Worm (Caenorhabditis elegans) whole organism, L3 larva: ENCODE data around the gene C25H3.11.

Experiments used
- R02D3.7 ChIP-seq: fragments of 150-350 bp; optimal IDR thresholded peaks from 2 replicates; lab custom pipeline; 2014; ENCODE audit warnings: missing biosample characterization, missing genetic modification characterization
- ZK546.5 ChIP-seq: sonication (generic microtip); optimal IDR thresholded peaks from 2 replicates; lab custom pipeline; 2017; ENCODE audit warnings: missing biosample characterization, missing genetic modification characterization
- aly-2 ChIP-seq: fragments of 150-350 bp; optimal IDR thresholded peaks from 2 replicates; lab custom pipeline; 2014; ENCODE audit warnings: missing biosample characterization, missing genetic modification characterization
- ama-1 ChIP-seq: fragments of 150-350 bp; optimal IDR thresholded peaks from 2 replicates; lab custom pipeline; 2018
- ceh-16 ChIP-seq: sonication (generic microtip); optimal IDR thresholded peaks from 2 replicates; lab custom pipeline; 2017; ENCODE audit warnings: missing biosample characterization, missing genetic modification characterization
- ceh-28 ChIP-seq: fragments of 150-350 bp; optimal IDR thresholded peaks from 2 replicates; lab custom pipeline; 2014; ENCODE audit warnings: missing biosample characterization, missing genetic modification reagents, missing genetic modification characterization
- ceh-9 ChIP-seq: sonication (generic microtip); optimal IDR thresholded peaks from 2 replicates; lab custom pipeline; 2018; ENCODE audit warnings: missing biosample characterization, missing genetic modification characterization
- egl-27 ChIP-seq: sonication (generic microtip); optimal IDR thresholded peaks from 4 replicates; lab custom pipeline; 2017; ENCODE audit warnings: missing biosample characterization, missing genetic modification reagents, missing genetic modification characterization
- egl-5 ChIP-seq: fragments of 150-350 bp; optimal IDR thresholded peaks from 2 replicates; lab custom pipeline; 2017; ENCODE audit warnings: missing biosample characterization, missing genetic modification reagents, missing genetic modification characterization, inconsistent platforms
- elt-1 ChIP-seq: fragments of 150-350 bp; optimal IDR thresholded peaks from 2 replicates; lab custom pipeline; 2014; ENCODE audit warnings: missing biosample characterization, missing genetic modification characterization
- elt-2 ChIP-seq: sonication (generic microtip); optimal IDR thresholded peaks from 2 replicates; lab custom pipeline; 2016; ENCODE audit warnings: missing genetic modification reagents, mild to moderate bottlenecking, missing genetic modification characterization, missing compliant biosample characterization
- elt-3 ChIP-seq, 3 experiments: fragments of 150-350 bp in 1 of 3; sonication (generic microtip) in 2 of 3; optimal IDR thresholded peaks; 2 replicates in 2 of 3; 4 replicates in 1 of 3; lab custom pipeline; 2014 to 2017; ENCODE audit warnings: missing biosample characterization in 3 of 3, missing genetic modification characterization in 3 of 3
- eor-1 ChIP-seq, 2 experiments: fragments of 150-350 bp; optimal IDR thresholded peaks; 2 replicates each; lab custom pipeline; 2014 to 2018; ENCODE audit warnings: missing biosample characterization in 2 of 2, missing genetic modification characterization in 2 of 2
- fos-1 ChIP-seq: fragments of 150-350 bp; optimal IDR thresholded peaks from 2 replicates; lab custom pipeline; 2014; ENCODE audit warnings: missing biosample characterization, missing genetic modification characterization
- hmg-11 ChIP-seq: sonication (generic microtip); optimal IDR thresholded peaks from 2 replicates; lab custom pipeline; 2016; ENCODE audit warnings: missing genetic modification characterization, missing compliant biosample characterization
- lin-15B ChIP-seq: fragments of 150-350 bp; optimal IDR thresholded peaks from 2 replicates; lab custom pipeline; 2014; ENCODE audit warnings: missing biosample characterization, missing genetic modification characterization
- lin-39 ChIP-seq: fragments of 150-350 bp; optimal IDR thresholded peaks from 2 replicates; lab custom pipeline; 2018; ENCODE audit warnings: missing biosample characterization, missing genetic modification reagents, missing genetic modification characterization
- lsy-12 ChIP-seq: sonication (generic microtip); optimal IDR thresholded peaks from 2 replicates; lab custom pipeline; 2016; ENCODE audit warnings: mild to moderate bottlenecking, missing genetic modification characterization, missing compliant biosample characterization
- mdl-1 ChIP-seq: fragments of 150-350 bp; optimal IDR thresholded peaks from 2 replicates; lab custom pipeline; 2014; ENCODE audit warnings: missing biosample characterization, missing genetic modification characterization
- mml-1 ChIP-seq: fragments of 150-350 bp; sonication (generic microtip); optimal IDR thresholded peaks from 3 replicates; lab custom pipeline; 2014; ENCODE audit warnings: missing biosample characterization, missing genetic modification characterization
- nfya-1 ChIP-seq: sonication (generic microtip); optimal IDR thresholded peaks from 2 replicates; lab custom pipeline; 2017; ENCODE audit warnings: missing genetic modification characterization, mild to moderate bottlenecking, missing compliant biosample characterization, antibody characterized with exemption, moderate library complexity; ENCODE audit not compliant: insufficient read depth
- nhr-11 ChIP-seq: fragments of 150-350 bp; optimal IDR thresholded peaks from 2 replicates; lab custom pipeline; 2014; ENCODE audit warnings: missing biosample characterization, missing genetic modification characterization
- nhr-12 ChIP-seq: fragments of 150-350 bp; optimal IDR thresholded peaks from 2 replicates; lab custom pipeline; 2014; ENCODE audit warnings: missing biosample characterization, missing genetic modification characterization
- nhr-23 ChIP-seq: fragments of 150-350 bp; optimal IDR thresholded peaks from 2 replicates; lab custom pipeline; 2014; ENCODE audit warnings: missing biosample characterization, missing genetic modification reagents, missing genetic modification characterization
- nhr-237 ChIP-seq: fragments of 150-350 bp; optimal IDR thresholded peaks from 2 replicates; lab custom pipeline; 2014; ENCODE audit warnings: missing biosample characterization, missing genetic modification characterization
- nhr-25 ChIP-seq: sonication (generic microtip); optimal IDR thresholded peaks from 2 replicates; lab custom pipeline; 2017; ENCODE audit warnings: missing biosample characterization, missing genetic modification characterization
- nhr-28 ChIP-seq: fragments of 150-350 bp; optimal IDR thresholded peaks from 2 replicates; lab custom pipeline; 2014; ENCODE audit warnings: missing biosample characterization, missing genetic modification characterization
- nhr-43 ChIP-seq: sonication (generic microtip); optimal IDR thresholded peaks from 2 replicates; lab custom pipeline; 2016; ENCODE audit warnings: mild to moderate bottlenecking, missing genetic modification characterization, missing compliant biosample characterization; ENCODE audit not compliant: poor library complexity, severe bottlenecking
- nhr-76 ChIP-seq: fragments of 150-350 bp; sonication (generic microtip); optimal IDR thresholded peaks from 5 replicates; lab custom pipeline; 2014; ENCODE audit warnings: missing biosample characterization, missing genetic modification characterization
- nhr-77 ChIP-seq: fragments of 150-350 bp; optimal IDR thresholded peaks from 2 replicates; lab custom pipeline; 2014; ENCODE audit warnings: missing biosample characterization, missing genetic modification characterization
- pha-4 ChIP-seq: fragments of 150-350 bp; optimal IDR thresholded peaks from 2 replicates; lab custom pipeline; 2014; ENCODE audit warnings: missing biosample characterization, missing genetic modification reagents, missing genetic modification characterization
- pqm-1 ChIP-seq: fragments of 150-350 bp; optimal IDR thresholded peaks from 2 replicates; lab custom pipeline; 2017; ENCODE audit warnings: missing biosample characterization, missing genetic modification characterization, inconsistent platforms
- sea-2 ChIP-seq: fragments of 150-350 bp; sonication (generic microtip); optimal IDR thresholded peaks from 4 replicates; lab custom pipeline; 2014; ENCODE audit warnings: missing biosample characterization, missing genetic modification reagents, missing genetic modification characterization
- skn-1 ChIP-seq: fragments of 150-350 bp; optimal IDR thresholded peaks from 2 replicates; lab custom pipeline; 2014; ENCODE audit warnings: missing biosample characterization, missing genetic modification characterization
- snpc-4 ChIP-seq: fragments of 150-350 bp; optimal IDR thresholded peaks from 2 replicates; lab custom pipeline; 2014; ENCODE audit warnings: missing biosample characterization, missing genetic modification characterization
- tbx-2 ChIP-seq: sonication (generic microtip); optimal IDR thresholded peaks from 2 replicates; lab custom pipeline; 2016; ENCODE audit warnings: mild to moderate bottlenecking, missing genetic modification characterization, missing compliant biosample characterization
- unc-62 ChIP-seq: fragments of 150-350 bp; sonication (generic microtip); optimal IDR thresholded peaks from 4 replicates; lab custom pipeline; 2014; ENCODE audit warnings: missing biosample characterization, missing genetic modification reagents, missing genetic modification characterization
- zag-1 ChIP-seq: fragments of 150-350 bp; optimal IDR thresholded peaks from 2 replicates; lab custom pipeline; 2014; ENCODE audit warnings: missing biosample characterization, missing genetic modification characterization

Gene C25H3.11

ce11 chrII:5688959-5689358 is at the start of gene C25H3.11:
Gene C25H3.11 (minus strand): TSS chrII:5689040.
- TF ChIP-seq elt-2 (tag; lab: Kevin White, UChicago) (peak; percentile 70), lsy-12 (tag; lab: Kevin White, UChicago) (peak; percentile 4), nhr-28 (tag; lab: Kevin White, UChicago) (no peak), egl-27 (tag; lab: Kevin White, UChicago) (no peak), nhr-11 (tag; lab: Kevin White, UChicago) (no peak), nhr-23 (tag; lab: Kevin White, UChicago) (no peak), ceh-16 (no peak), nhr-76 (tag; lab: Kevin White, UChicago) (no peak), pha-4 (tag; lab: Kevin White, UChicago) (peak; percentile 42), nhr-43 (no peak), pqm-1 (tag; lab: Kevin White, UChicago) (peak; percentile 26), ZK546.5 (no peak), ama-1 (lab: Kevin White, UChicago) (peak; percentile 52), nhr-237 (tag; lab: Kevin White, UChicago) (no peak), lin-15B (tag; lab: Kevin White, UChicago) (peak; percentile 53), tbx-2 (tag; lab: Kevin White, UChicago) (no peak), nfya-1 (tag; lab: Kevin White, UChicago) (peak; percentile 67), snpc-4 (tag; lab: Kevin White, UChicago) (peak; percentile 29), lin-39 (tag; lab: Kevin White, UChicago) (no peak), aly-2 (tag; lab: Kevin White, UChicago) (no peak)

DNA sequence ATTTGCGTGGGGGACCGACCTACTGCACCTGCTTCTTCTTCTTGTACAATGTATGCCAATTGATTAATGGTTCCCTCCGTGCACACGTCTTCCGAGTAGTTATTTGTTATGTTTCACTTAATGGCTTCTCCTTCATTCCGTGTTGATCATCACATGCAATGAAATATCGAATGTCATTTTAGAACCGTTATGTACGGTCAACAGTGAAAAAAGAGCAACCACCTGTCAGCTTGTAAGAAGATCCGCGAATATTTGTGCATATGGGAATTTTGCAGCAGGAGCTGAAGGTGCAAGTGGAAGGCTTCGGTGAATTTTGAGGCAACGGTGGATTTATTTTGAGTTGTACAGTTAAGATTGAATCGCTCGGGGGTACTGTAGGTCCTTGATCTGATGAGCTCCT is 47.8 kb upstream of the C25H3.11 start:
- TF ChIP-seq ceh-9 (tag; lab: Kevin White, UChicago) (no peak), lin-15B (tag; lab: Kevin White, UChicago) (no peak), elt-1 (no peak), mdl-1 (tag; lab: Kevin White, UChicago) (no peak), skn-1 (no peak), nhr-43 (no peak), nhr-23 (tag; lab: Kevin White, UChicago) (no peak), ama-1 (lab: Kevin White, UChicago) (no peak), elt-3 (tag; optimal IDR thresholded peaks at IDR 0.05; lab: Kevin White, UChicago) (no peak), egl-27 (tag; lab: Kevin White, UChicago) (no peak), egl-5 (no peak)

- peak; percentile 74 for TF ChIP-seq elt-1
- no peak for TF ChIP-seq nhr-12 (tag; lab: Kevin White, UChicago)
- TF ChIP-seq nhr-77 (tag; lab: Kevin White, UChicago), result no peak
- TF ChIP-seq lsy-12 (tag; lab: Kevin White, UChicago), result no peak
- TF ChIP-seq unc-62 (GFP tag; lab: Kevin White, UChicago), result no peak
- TF ChIP-seq, all 47 proteins: peak for 1
Measured at ce11 chrII:5735744-5736143, 46.9 kb upstream of the C25H3.11 start.

DNA sequence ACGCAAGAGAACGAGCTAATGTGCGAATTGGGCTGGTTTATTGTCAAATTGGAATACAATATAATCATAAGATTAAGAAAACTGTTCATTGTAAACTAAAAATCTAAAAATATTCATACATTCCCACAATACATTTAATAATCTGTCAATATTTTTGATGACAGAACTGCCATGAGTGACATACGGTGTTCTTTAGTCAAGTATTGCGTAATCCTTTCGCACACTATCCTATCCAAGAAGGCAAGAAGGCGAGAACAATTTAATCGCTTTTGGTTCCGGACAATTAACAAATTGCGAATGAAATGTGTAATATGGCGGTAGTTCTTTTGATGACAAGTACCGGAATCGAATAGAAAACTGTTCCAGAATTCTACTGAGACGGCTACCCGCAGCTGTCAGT is 46.0 kb upstream of the C25H3.11 start:
- TF ChIP-seq eor-1 (tag; optimal IDR thresholded peaks at IDR 0.05; lab: Kevin White, UChicago), result no peak
- TF ChIP-seq hmg-11, result no peak
- TF ChIP-seq ceh-16, result no peak
- TF ChIP-seq nhr-23 (tag; lab: Kevin White, UChicago), result no peak
- no peak for TF ChIP-seq lsy-12 (tag; lab: Kevin White, UChicago)
- no peak for TF ChIP-seq lin-15B (tag; lab: Kevin White, UChicago)
- no peak for TF ChIP-seq mml-1
- no peak for TF ChIP-seq nhr-43
- TF ChIP-seq sea-2 (GFP tag; lab: Kevin White, UChicago), result no peak
- TF ChIP-seq skn-1, result no peak
- no peak for TF ChIP-seq elt-3 (tag; optimal IDR thresholded peaks at IDR 0.05; lab: Kevin White, UChicago)

DNA sequence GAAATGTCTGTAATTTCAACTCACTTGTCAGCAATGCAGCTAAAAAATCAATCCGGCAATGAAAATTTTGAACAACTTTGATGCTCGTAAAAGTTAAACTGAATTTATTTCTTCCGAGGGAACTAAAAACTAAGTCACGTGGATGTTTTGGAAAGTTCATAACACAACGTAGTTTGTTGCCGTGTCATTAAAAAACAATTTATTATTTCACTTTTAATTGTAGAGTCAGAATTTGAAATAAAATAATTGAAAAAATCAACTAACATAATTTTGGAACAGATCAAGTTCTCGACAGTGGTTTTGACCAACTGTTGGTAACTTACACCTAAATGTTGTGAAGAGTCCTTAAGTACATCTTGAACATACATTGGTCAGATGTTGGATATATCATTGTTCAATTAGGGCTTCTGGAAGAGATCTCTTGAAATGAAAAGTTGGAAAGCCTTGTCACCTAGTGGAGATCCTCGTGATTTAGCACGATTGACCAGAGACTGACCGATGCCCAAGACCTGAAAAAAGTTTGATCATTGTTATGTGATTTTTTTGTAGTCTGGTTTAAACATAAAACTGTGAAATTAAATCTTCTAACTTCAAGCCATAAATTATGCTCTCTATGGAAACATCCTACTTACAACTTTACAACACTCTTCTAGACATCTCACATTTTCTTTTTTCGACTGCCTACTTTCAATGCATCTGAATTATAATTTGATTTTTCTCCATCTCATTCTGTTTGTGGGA is 41.7 kb upstream of the C25H3.11 start, which contains the start of the genes C18A3.7 and C18A3.11:
C18A3.7 (minus strand) TSS at position 101 of the 741 bp plus-strand sequence.
C18A3.11 (plus strand) TSS at position 691 of the 741 bp plus-strand sequence.
- TF ChIP-seq mdl-1 (tag; lab: Kevin White, UChicago) (no peak), ceh-28 (no peak), egl-5 (no peak), aly-2 (tag; lab: Kevin White, UChicago) (no peak), zag-1 (tag; lab: Kevin White, UChicago) (no peak), egl-27 (tag; lab: Kevin White, UChicago) (no peak), sea-2 (GFP tag; lab: Kevin White, UChicago) (no peak), unc-62 (GFP tag; lab: Kevin White, UChicago) (no peak), skn-1 (no peak), fos-1 (tag; lab: Kevin White, UChicago) (no peak), nhr-237 (tag; lab: Kevin White, UChicago) (no peak), nhr-25 (tag; lab: Kevin White, UChicago) (no peak), R02D3.7 (tag; lab: Kevin White, UChicago) (no peak)
